Worm (Caenorhabditis elegans) whole organism, young adult: ENCODE measurements around the gene eps-8.
A peak's percentile ranks its signal among the peaks of the same experiment; 100 is the strongest.

Experiments
- B0035.1 ChIP-seq: sonication (generic microtip); optimal IDR thresholded peaks from 2 replicates; lab custom pipeline; 2016; ENCODE audit warnings: missing genetic modification characterization, mild to moderate bottlenecking, missing compliant biosample characterization, missing genotype, missing genetic modification reagents
- C17E4.6 ChIP-seq: fragments of 200-800 bp; sonication (Bioruptor generic); IDR thresholded peaks from 2 replicates; pipeline ENCODE4 v1.3.6; 2022; ENCODE audit warnings: missing genetic modification reagents, missing genetic modification characterization, missing compliant biosample characterization
- D2030.7 ChIP-seq: fragments of 200-800 bp; sonication (Bioruptor generic); IDR thresholded peaks from 2 replicates; pipeline ENCODE4 v1.3.6; 2022; ENCODE audit warnings: missing genetic modification reagents, missing genetic modification characterization, missing compliant biosample characterization
- F33H1.4 ChIP-seq: fragments of 200-800 bp; sonication (Bioruptor generic); IDR thresholded peaks from 2 replicates; pipeline ENCODE4 v1.3.6; 2022; ENCODE audit warnings: missing genetic modification reagents, missing genetic modification characterization, missing compliant biosample characterization
- F52B5.7 ChIP-seq: sonication (generic microtip); optimal IDR thresholded peaks from 2 replicates; lab custom pipeline; 2016; ENCODE audit warnings: mild to moderate bottlenecking, missing genetic modification characterization, missing compliant biosample characterization
- F55B11.4 ChIP-seq: sonication (generic microtip); optimal IDR thresholded peaks from 2 replicates; lab custom pipeline; 2016; ENCODE audit warnings: missing compliant biosample characterization, missing genetic modification characterization, borderline replicate concordance; ENCODE audit not compliant: insufficient read depth
- K11D2.4 ChIP-seq: fragments of 200-800 bp; sonication (Bioruptor generic); IDR thresholded peaks from 2 replicates; pipeline ENCODE4 v1.3.6; 2022; ENCODE audit warnings: missing genetic modification reagents, missing genetic modification characterization, missing compliant biosample characterization
- Y53F4B.3 ChIP-seq: fragments of 200-800 bp; sonication (Bioruptor generic); IDR thresholded peaks from 2 replicates; pipeline ENCODE4 v1.3.6; 2022; ENCODE audit warnings: missing genetic modification reagents, missing genetic modification characterization, missing compliant biosample characterization
- Y53G8AR.9 ChIP-seq: fragments of 200-800 bp; sonication (Bioruptor generic); conservative IDR thresholded peaks from 2 replicates; pipeline ENCODE4 v1.3.6; 2022; ENCODE audit warnings: missing genetic modification reagents, missing genetic modification characterization, missing compliant biosample characterization
- Y79H2A.3 ChIP-seq: fragments of 200-800 bp; sonication (Bioruptor generic); conservative IDR thresholded peaks from 2 replicates; pipeline ENCODE4 v1.3.6; 2022; ENCODE audit warnings: missing genetic modification reagents, missing genetic modification characterization, missing compliant biosample characterization
- Y95B8A.8 ChIP-seq: fragments of 200-800 bp; sonication (Bioruptor generic); IDR thresholded peaks from 2 replicates; pipeline ENCODE4 v1.3.6; 2022; ENCODE audit warnings: missing genetic modification reagents, missing genetic modification characterization, missing compliant biosample characterization
- ZK185.1 ChIP-seq: sonication (generic microtip); optimal IDR thresholded peaks from 2 replicates; lab custom pipeline; 2016; ENCODE audit warnings: mild to moderate bottlenecking, missing genetic modification characterization, missing compliant biosample characterization; ENCODE audit not compliant: poor library complexity, severe bottlenecking
- ama-1 ChIP-seq, 3 experiments: fragments of 150-350 bp in 1 of 3; sonication (generic microtip) in 2 of 3; optimal IDR thresholded peaks; 2 replicates each; lab custom pipeline; 2014 to 2018; ENCODE audit warnings: missing biosample characterization in 2 of 3, missing genetic modification characterization in 2 of 3, missing genetic modification reagents in 2 of 3
- athp-1 ChIP-seq: sonication (generic microtip); optimal IDR thresholded peaks from 2 replicates; lab custom pipeline; 2017; ENCODE audit warnings: mild to moderate bottlenecking, missing genetic modification characterization, missing compliant biosample characterization
- ccch-3 ChIP-seq: fragments of 200-800 bp; sonication (Bioruptor generic); optimal IDR thresholded peaks from 2 replicates; lab custom pipeline; 2018; ENCODE audit warnings: mild to moderate bottlenecking, missing genetic modification characterization, missing compliant biosample characterization
- cebp-1 ChIP-seq, 2 experiments: fragments of 200-800 bp in 1 of 2; sonication (Bioruptor generic) in 1 of 2; sonication (generic microtip) in 1 of 2; IDR thresholded peaks in 1 of 2; optimal IDR thresholded peaks in 1 of 2; 2 replicates each; pipeline versions ENCODE4 v1.3.6 to Lab custom; 2017 to 2022; ENCODE audit warnings: missing compliant biosample characterization in 2 of 2, missing genetic modification characterization in 2 of 2, mild to moderate bottlenecking in 1 of 2, missing genetic modification reagents in 1 of 2, moderate library complexity in 1 of 2
- chd-7 ChIP-seq: sonication (generic microtip); optimal IDR thresholded peaks from 2 replicates; lab custom pipeline; 2016; ENCODE audit warnings: mild to moderate bottlenecking, missing genetic modification characterization, moderate library complexity, missing compliant biosample characterization
- die-1 ChIP-seq: sonication (generic microtip); optimal IDR thresholded peaks from 2 replicates; lab custom pipeline; 2016; ENCODE audit warnings: missing genotype, mild to moderate bottlenecking, missing genetic modification characterization, missing compliant biosample characterization
- dpff-1 ChIP-seq: sonication (generic microtip); optimal IDR thresholded peaks from 2 replicates; lab custom pipeline; 2017; ENCODE audit warnings: mild to moderate bottlenecking, missing genetic modification characterization, missing compliant biosample characterization
- egl-44 ChIP-seq: fragments of 200-800 bp; sonication (Bioruptor generic); IDR thresholded peaks from 2 replicates; pipeline ENCODE4 v1.3.6; 2022; ENCODE audit warnings: missing genetic modification reagents, missing genetic modification characterization, missing compliant biosample characterization
- gei-17 ChIP-seq: fragments of 200-800 bp; sonication (Bioruptor generic); optimal IDR thresholded peaks from 2 replicates; lab custom pipeline; 2018; ENCODE audit warnings: mild to moderate bottlenecking, missing genetic modification characterization, missing compliant biosample characterization
- hlh-12 ChIP-seq: sonication (generic microtip); optimal IDR thresholded peaks from 2 replicates; lab custom pipeline; 2016; ENCODE audit warnings: missing genetic modification characterization, missing compliant biosample characterization
- hmg-1.2 ChIP-seq: fragments of 200-800 bp; sonication (Bioruptor generic); IDR thresholded peaks from 2 replicates; pipeline ENCODE4 v1.3.6; 2022; ENCODE audit warnings: missing genetic modification reagents, missing genetic modification characterization, missing compliant biosample characterization
- hrde-1 ChIP-seq: sonication (generic microtip); optimal IDR thresholded peaks from 2 replicates; lab custom pipeline; 2016; ENCODE audit warnings: missing genetic modification characterization, mild to moderate bottlenecking, missing compliant biosample characterization, moderate library complexity, missing genotype, missing genetic modification reagents, borderline replicate concordance
- let-526 ChIP-seq: fragments of 200-800 bp; sonication (Bioruptor generic); IDR thresholded peaks from 2 replicates; pipeline ENCODE4 v1.3.6; 2022; ENCODE audit warnings: missing genetic modification reagents, missing genetic modification characterization, missing compliant biosample characterization
- lin-26 ChIP-seq: fragments of 200-800 bp; sonication (Bioruptor generic); IDR thresholded peaks from 2 replicates; pipeline ENCODE4 v1.3.6; 2022; ENCODE audit warnings: missing genetic modification reagents, missing genetic modification characterization, missing compliant biosample characterization
- lin-35 ChIP-seq, 3 experiments: fragments of 150-350 bp in 2 of 3; sonication (generic microtip) in 1 of 3; optimal IDR thresholded peaks; 2 replicates each; lab custom pipeline; 2014 to 2018; ENCODE audit warnings: missing biosample characterization in 3 of 3, missing genetic modification characterization in 3 of 3, missing genetic modification reagents in 3 of 3
- lin-40 ChIP-seq: sonication (generic microtip); optimal IDR thresholded peaks from 2 replicates; lab custom pipeline; 2016; ENCODE audit warnings: missing genetic modification characterization, mild to moderate bottlenecking, missing compliant biosample characterization, missing genotype, missing genetic modification reagents
- lin-54 ChIP-seq: fragments of 200-800 bp; sonication (Bioruptor generic); optimal IDR thresholded peaks from 2 replicates; lab custom pipeline; 2018; ENCODE audit warnings: mild to moderate bottlenecking, missing genetic modification characterization, missing compliant biosample characterization
- lir-1 ChIP-seq: fragments of 200-800 bp; sonication (Bioruptor generic); conservative IDR thresholded peaks from 2 replicates; pipeline ENCODE4 v1.3.6; 2022; ENCODE audit warnings: missing genetic modification reagents, missing genetic modification characterization, missing compliant biosample characterization
- lsl-1 ChIP-seq: fragments of 200-800 bp; sonication (Bioruptor generic); optimal IDR thresholded peaks from 2 replicates; lab custom pipeline; 2018; ENCODE audit warnings: mild to moderate bottlenecking, missing genetic modification characterization, moderate library complexity, missing compliant biosample characterization
- madf-10 ChIP-seq: sonication (generic microtip); optimal IDR thresholded peaks from 2 replicates; lab custom pipeline; 2016; ENCODE audit warnings: mild to moderate bottlenecking, missing genetic modification characterization, missing compliant biosample characterization
- madf-3 ChIP-seq: fragments of 200-800 bp; sonication (Bioruptor generic); IDR thresholded peaks from 2 replicates; pipeline ENCODE4 v1.3.6; 2022; ENCODE audit warnings: missing genetic modification reagents, missing genetic modification characterization, missing compliant biosample characterization
- mcd-1 ChIP-seq: fragments of 200-800 bp; sonication (Bioruptor generic); IDR thresholded peaks from 2 replicates; pipeline ENCODE4 v1.3.6; 2022; ENCODE audit warnings: missing genetic modification reagents, missing genetic modification characterization, missing compliant biosample characterization
- nfya-1 ChIP-seq: sonication (generic microtip); optimal IDR thresholded peaks from 2 replicates; lab custom pipeline; 2017; ENCODE audit warnings: antibody characterized with exemption, missing compliant biosample characterization, missing genetic modification characterization, borderline replicate concordance; ENCODE audit not compliant: insufficient read depth
- nhr-179 ChIP-seq: sonication (generic microtip); optimal IDR thresholded peaks from 2 replicates; lab custom pipeline; 2016; ENCODE audit warnings: mild to moderate bottlenecking, missing genetic modification characterization, missing compliant biosample characterization
- rec-8 ChIP-seq, 2 experiments: sonication (generic microtip); optimal IDR thresholded peaks; 2 replicates each; lab custom pipeline; 2016; ENCODE audit warnings: mild to moderate bottlenecking in 2 of 2, missing genetic modification characterization in 2 of 2, missing genetic modification reagents in 2 of 2, missing genotype in 2 of 2, missing biosample characterization in 1 of 2, missing compliant biosample characterization in 1 of 2, moderate library complexity in 1 of 2
- repo-1 ChIP-seq: sonication (generic microtip); optimal IDR thresholded peaks from 2 replicates; lab custom pipeline; 2017; ENCODE audit warnings: mild to moderate bottlenecking, missing genetic modification characterization, missing compliant biosample characterization
- rpc-1 ChIP-seq, 2 experiments: fragments of 150-350 bp in 1 of 2; sonication (generic microtip) in 1 of 2; optimal IDR thresholded peaks; 2 replicates each; lab custom pipeline; 2014 to 2018; ENCODE audit warnings: missing biosample characterization in 1 of 2, missing genetic modification characterization in 1 of 2, missing genetic modification reagents in 1 of 2, missing genotype in 1 of 2
- snpc-3.4 ChIP-seq: sonication (generic microtip); optimal IDR thresholded peaks from 2 replicates; lab custom pipeline; 2017; ENCODE audit warnings: missing genetic modification characterization, mild to moderate bottlenecking, missing compliant biosample characterization, antibody characterized with exemption, moderate library complexity, missing genotype, missing genetic modification reagents
- somi-1 ChIP-seq: fragments of 200-800 bp; sonication (Bioruptor generic); optimal IDR thresholded peaks from 2 replicates; lab custom pipeline; 2018; ENCODE audit warnings: mild to moderate bottlenecking, missing genetic modification characterization, missing compliant biosample characterization
- tbp1 ChIP-seq: fragments of 200-800 bp; sonication (Bioruptor generic); optimal IDR thresholded peaks from 2 replicates; lab custom pipeline; 2018; ENCODE audit warnings: mild to moderate bottlenecking, missing genetic modification characterization, missing compliant biosample characterization
- unc-130 ChIP-seq: sonication (generic microtip); optimal IDR thresholded peaks from 2 replicates; lab custom pipeline; 2016; ENCODE audit warnings: missing genetic modification reagents, missing genetic modification characterization, missing compliant biosample characterization
- unc-62 ChIP-seq: fragments of 150-350 bp; optimal IDR thresholded peaks from 2 replicates; lab custom pipeline; 2014; ENCODE audit warnings: missing biosample characterization, missing genetic modification reagents, missing genetic modification characterization
- zfh-2 ChIP-seq: fragments of 200-800 bp; sonication (Bioruptor generic); conservative IDR thresholded peaks from 2 replicates; pipeline ENCODE4 v1.3.6; 2022; ENCODE audit warnings: missing genetic modification reagents, missing genetic modification characterization, missing compliant biosample characterization
- ztf-26 ChIP-seq: sonication (generic microtip); optimal IDR thresholded peaks from 2 replicates; lab custom pipeline; 2017; ENCODE audit warnings: missing genetic modification characterization, missing compliant biosample characterization

The eps-8 gene

DNA sequence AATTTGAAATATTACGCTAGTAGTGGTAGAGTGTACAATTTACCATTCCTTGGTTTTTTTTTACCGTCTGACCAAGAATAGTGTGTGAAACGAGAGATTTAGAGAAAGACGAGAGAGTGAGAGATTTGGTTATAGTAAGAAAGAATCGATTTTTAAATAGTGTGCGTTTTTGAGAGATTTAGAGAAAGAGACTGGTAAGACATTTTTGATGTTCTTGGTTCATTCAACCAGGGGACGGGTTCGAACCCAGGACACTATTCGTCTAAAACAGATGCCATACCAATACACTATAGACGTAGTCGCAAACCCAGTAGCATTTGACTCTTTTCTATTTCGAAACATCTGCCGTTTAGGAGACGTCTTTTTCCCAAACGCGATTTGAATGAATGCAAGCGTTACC is 41.2 kb upstream of the eps-8 start (continued):
- TF ChIP-seq lin-35 (GFP tag; optimal IDR thresholded peaks at IDR 0.05; lab: Kevin White, UChicago) (peak in 1 of 3 experiments; percentile 80), B0035.1 (peak; percentile 66), hmg-1.2 (GFP tag; lab: Robert Waterston, UW) (peak; percentile 94), unc-62 (no peak), chd-7 (no peak), ZK185.1 (tag; lab: Kevin White, UChicago) (peak; percentile 94), cebp-1 (GFP tag; IDR thresholded peaks at IDR 0.05; lab: Robert Waterston, UW) (no peak), cebp-1 (tag; optimal IDR thresholded peaks at IDR 0.05; lab: Kevin White, UChicago) (peak; percentile 78), athp-1 (tag; lab: Kevin White, UChicago) (no peak), die-1 (peak; percentile 79), ztf-26 (tag; lab: Kevin White, UChicago) (peak; percentile 81), rpc-1 (optimal IDR thresholded peaks at IDR 0.05; lab: Kevin White, UChicago) (peak; percentile 76), rpc-1 (tag; optimal IDR thresholded peaks at IDR 0.05; lab: Kevin White, UChicago) (peak; percentile 71), D2030.7 (GFP tag; lab: Robert Waterston, UW) (peak; percentile 72), Y53G8AR.9 (GFP tag; lab: Robert Waterston, UW) (no peak; the same call in 1 of the 2 replicates), madf-10 (peak; percentile 75), ama-1 (optimal IDR thresholded peaks at IDR 0.05; lab: Kevin White, UChicago) (no peak), ama-1 (GFP tag; optimal IDR thresholded peaks at IDR 0.05; lab: Kevin White, UChicago) (peak in 1 of 2 experiments; percentile 47), mcd-1 (GFP tag; lab: Robert Waterston, UW) (peak; percentile 65; the same call in 1 of the 2 replicates), madf-3 (GFP tag; lab: Robert Waterston, UW) (no peak), repo-1 (peak; percentile 78), Y79H2A.3 (no peak), hrde-1 (tag; lab: Kevin White, UChicago) (peak; percentile 60), let-526 (no peak), F52B5.7 (no peak), dpff-1 (tag; lab: Kevin White, UChicago) (peak; percentile 60), Y95B8A.8 (GFP tag; lab: Robert Waterston, UW) (0 out of 2 replicates have a peak, but pooled peaks have one; percentile 18), snpc-3.4 (tag; lab: Kevin White, UChicago) (peak; percentile 34), lin-26 (GFP tag; lab: Robert Waterston, UW) (no peak), egl-44 (GFP tag; lab: Robert Waterston, UW) (no peak), K11D2.4 (peak; percentile 75; the same call in 1 of the 2 replicates), tbp1 (GFP tag; lab: Kevin White, UChicago) (peak; percentile 90), zfh-2 (GFP tag; lab: Robert Waterston, UW) (no peak), lir-1 (GFP tag; lab: Robert Waterston, UW) (peak; percentile 62; the same call in 1 of the 2 replicates), unc-130 (no peak), hlh-12 (tag; lab: Kevin White, UChicago) (peak; percentile 38), F55B11.4 (tag; lab: Kevin White, UChicago) (no peak), lsl-1 (peak; percentile 51), gei-17 (no peak), lin-40 (tag; lab: Kevin White, UChicago) (peak; percentile 94), somi-1 (GFP tag; lab: Kevin White, UChicago) (peak; percentile 64), C17E4.6 (GFP tag; lab: Robert Waterston, UW) (peak; percentile 83; the same call in 1 of the 2 replicates), nhr-179 (tag; lab: Kevin White, UChicago) (no peak), lin-54 (peak; percentile 76), F33H1.4 (GFP tag; lab: Robert Waterston, UW) (peak; percentile 50), nfya-1 (no peak), rec-8 (tag; optimal IDR thresholded peaks at IDR 0.05; lab: Kevin White, UChicago) (peak; percentile 44 to 55), Y53F4B.3 (GFP tag; lab: Robert Waterston, UW) (0 out of 2 replicates have a peak, but pooled peaks have one; percentile 34), ccch-3 (GFP tag; lab: Kevin White, UChicago) (peak; percentile 20)
